Fruit fly (Drosophila melanogaster) whole organism, prepupa: ENCODE measurements around the gene CG12057.

ENCODE experiments used
- Blimp-1 ChIP-seq: fragments of 200-800 bp; sonication (Bioruptor generic); optimal IDR thresholded peaks from 3 replicates; lab custom pipeline; 2017; ENCODE audit warnings: missing biosample characterization, missing genetic modification characterization, mild to moderate bottlenecking, moderate library complexity, missing genetic modification reagents
- CG10631 ChIP-seq: fragments of 200-800 bp; sonication (Bioruptor generic); optimal IDR thresholded peaks from 2 replicates; lab custom pipeline; 2016; ENCODE audit warnings: missing biosample characterization, missing genetic modification characterization
- CG11294 ChIP-seq: fragments of 200-800 bp; sonication (Bioruptor generic); IDR thresholded peaks from 2 replicates; pipeline ENCODE4 v1.3.6; 2022; ENCODE audit warnings: missing biosample characterization, missing genetic modification characterization
- CG11762 ChIP-seq: fragments of 200-800 bp; sonication (Bioruptor generic); optimal IDR thresholded peaks from 3 replicates; lab custom pipeline; 2016; ENCODE audit warnings: missing biosample characterization, missing genetic modification characterization; ENCODE audit not compliant: insufficient read depth
- CG11902 ChIP-seq: fragments of 200-800 bp; sonication (Bioruptor generic); optimal IDR thresholded peaks from 3 replicates; lab custom pipeline; 2016; ENCODE audit warnings: missing biosample characterization, missing genetic modification characterization
- CG15336 ChIP-seq: fragments of 200-800 bp; sonication (Bioruptor generic); IDR thresholded peaks from 2 replicates; pipeline ENCODE4 v1.3.6; 2022; ENCODE audit warnings: missing biosample characterization, missing genetic modification characterization
- CG1621 ChIP-seq: fragments of 200-800 bp; sonication (Bioruptor generic); optimal IDR thresholded peaks from 3 replicates; lab custom pipeline; 2018; ENCODE audit warnings: missing biosample characterization, mild to moderate bottlenecking, missing genetic modification characterization
- CG16779 ChIP-seq: fragments of 200-800 bp; sonication (Bioruptor generic); optimal IDR thresholded peaks from 3 replicates; lab custom pipeline; 2017; ENCODE audit warnings: missing biosample characterization, mild to moderate bottlenecking, missing genetic modification characterization
- CG3032 ChIP-seq: fragments of 200-800 bp; optimal IDR thresholded peaks from 2 replicates; lab custom pipeline; 2019; ENCODE audit warnings: missing biosample characterization, mild to moderate bottlenecking, missing genetic modification characterization, moderate library complexity
- CG31627 ChIP-seq: fragments of 200-800 bp; sonication (Bioruptor generic); optimal IDR thresholded peaks from 3 replicates; lab custom pipeline; 2016; ENCODE audit warnings: missing biosample characterization, missing genetic modification characterization
- CG34406 ChIP-seq: fragments of 200-800 bp; sonication (Bioruptor generic); optimal IDR thresholded peaks from 3 replicates; lab custom pipeline; 2016; ENCODE audit warnings: missing biosample characterization, missing genetic modification characterization
- CG3919 ChIP-seq: fragments of 200-800 bp; sonication (Bioruptor generic); optimal IDR thresholded peaks from 3 replicates; lab custom pipeline; 2016; ENCODE audit warnings: missing biosample characterization, missing genetic modification characterization
- CG4318 ChIP-seq: fragments of 200-800 bp; sonication (Bioruptor generic); optimal IDR thresholded peaks from 3 replicates; lab custom pipeline; 2017; ENCODE audit warnings: missing biosample characterization, mild to moderate bottlenecking, missing genetic modification characterization
- CG6792 ChIP-seq: fragments of 200-800 bp; sonication (Bioruptor generic); optimal IDR thresholded peaks from 3 replicates; lab custom pipeline; 2016; ENCODE audit warnings: missing biosample characterization, missing genetic modification characterization
- CG6808 ChIP-seq: fragments of 200-800 bp; sonication (Bioruptor generic); optimal IDR thresholded peaks from 3 replicates; lab custom pipeline; 2017; ENCODE audit warnings: missing biosample characterization, missing genetic modification characterization, mild to moderate bottlenecking, moderate library complexity, missing genetic modification reagents
- CG6854 ChIP-seq: fragments of 200-800 bp; sonication (Bioruptor generic); optimal IDR thresholded peaks from 2 replicates; lab custom pipeline; 2017; ENCODE audit warnings: missing biosample characterization, mild to moderate bottlenecking, missing genetic modification characterization
- CG7368 ChIP-seq: fragments of 200-800 bp; sonication (Bioruptor generic); optimal IDR thresholded peaks from 3 replicates; lab custom pipeline; 2016; ENCODE audit warnings: missing biosample characterization, missing genetic modification characterization
- CG8119 ChIP-seq: fragments of 200-800 bp; sonication (Bioruptor generic); IDR thresholded peaks from 3 replicates; pipeline ENCODE4 v1.3.6; 2022; ENCODE audit warnings: missing biosample characterization, missing genetic modification characterization
- CG8319 ChIP-seq: fragments of 200-800 bp; sonication (Bioruptor generic); optimal IDR thresholded peaks from 3 replicates; lab custom pipeline; 2016; ENCODE audit warnings: missing biosample characterization, missing genetic modification characterization
- Eip75B ChIP-seq: fragments of 200-800 bp; sonication (Bioruptor generic); optimal IDR thresholded peaks from 3 replicates; lab custom pipeline; 2016; ENCODE audit warnings: missing biosample characterization, missing genetic modification characterization
- Eip78C ChIP-seq: fragments of 200-800 bp; sonication (Bioruptor generic); peaks from one replicate; lab custom pipeline; 2016; ENCODE audit warnings: missing biosample characterization, missing genetic modification characterization
- Ets96B ChIP-seq: fragments of 200-800 bp; optimal IDR thresholded peaks from 2 replicates; lab custom pipeline; 2019; ENCODE audit warnings: missing biosample characterization, mild to moderate bottlenecking, missing genetic modification characterization, moderate library complexity
- Gug ChIP-seq: fragments of 200-800 bp; sonication (Bioruptor generic); IDR thresholded peaks from 2 replicates; pipeline ENCODE4 v1.3.6; 2022; ENCODE audit warnings: missing biosample characterization, missing genetic modification characterization
- Hr39 ChIP-seq: fragments of 200-800 bp; sonication (Bioruptor generic); optimal IDR thresholded peaks from 2 replicates; lab custom pipeline; 2016; ENCODE audit warnings: missing biosample characterization, missing genetic modification characterization
- Hr4 ChIP-seq: fragments of 200-800 bp; sonication (Bioruptor generic); optimal IDR thresholded peaks from 3 replicates; lab custom pipeline; 2016; ENCODE audit warnings: missing biosample characterization, missing genetic modification characterization
- Lpt ChIP-seq: fragments of 200-800 bp; sonication (Bioruptor generic); optimal IDR thresholded peaks from 3 replicates; lab custom pipeline; 2016; ENCODE audit warnings: missing biosample characterization, missing genetic modification characterization
- OdsH ChIP-seq: fragments of 200-800 bp; sonication (Bioruptor generic); optimal IDR thresholded peaks from 3 replicates; lab custom pipeline; 2016; ENCODE audit warnings: missing biosample characterization, missing genetic modification characterization
- Sox102F ChIP-seq: fragments of 200-800 bp; sonication (Bioruptor generic); optimal IDR thresholded peaks from 2 replicates; lab custom pipeline; 2016; ENCODE audit warnings: missing biosample characterization, mild to moderate bottlenecking, missing genetic modification characterization
- achi ChIP-seq: fragments of 200-800 bp; sonication (Bioruptor generic); optimal IDR thresholded peaks from 3 replicates; lab custom pipeline; 2016; ENCODE audit warnings: missing biosample characterization, missing genetic modification characterization
- acj6 ChIP-seq: fragments of 200-800 bp; sonication (Bioruptor generic); optimal IDR thresholded peaks from 3 replicates; lab custom pipeline; 2016; ENCODE audit warnings: missing biosample characterization, missing genetic modification characterization
- cyc ChIP-seq: fragments of 200-800 bp; sonication (Bioruptor generic); optimal IDR thresholded peaks from 3 replicates; lab custom pipeline; 2016; ENCODE audit warnings: missing biosample characterization, missing genetic modification characterization
- dac ChIP-seq: fragments of 200-800 bp; sonication (Bioruptor generic); optimal IDR thresholded peaks from 2 replicates; lab custom pipeline; 2017; ENCODE audit warnings: missing biosample characterization, mild to moderate bottlenecking, missing genetic modification characterization
- dsx ChIP-seq: fragments of 200-800 bp; optimal IDR thresholded peaks from 3 replicates; lab custom pipeline; 2019; ENCODE audit warnings: missing biosample characterization, mild to moderate bottlenecking, missing genetic modification characterization, moderate library complexity; ENCODE audit not compliant: poor library complexity, severe bottlenecking
- eg ChIP-seq: fragments of 200-800 bp; sonication (Bioruptor generic); IDR thresholded peaks from 3 replicates; pipeline ENCODE4 v1.3.6; 2022; ENCODE audit warnings: missing biosample characterization, missing genetic modification characterization
- esn ChIP-seq: fragments of 200-800 bp; sonication (Bioruptor generic); optimal IDR thresholded peaks from 2 replicates; lab custom pipeline; 2016; ENCODE audit warnings: missing biosample characterization, mild to moderate bottlenecking, missing genetic modification characterization, moderate library complexity
- fd59A ChIP-seq: fragments of 200-800 bp; sonication (Bioruptor generic); optimal IDR thresholded peaks from 2 replicates; lab custom pipeline; 2017; ENCODE audit warnings: missing biosample characterization, mild to moderate bottlenecking, missing genetic modification characterization, missing genetic modification reagents
- fkh ChIP-seq: fragments of 200-800 bp; sonication (Bioruptor generic); optimal IDR thresholded peaks from 3 replicates; lab custom pipeline; 2017; ENCODE audit warnings: missing biosample characterization, mild to moderate bottlenecking, missing genetic modification characterization, moderate library complexity
- net ChIP-seq: fragments of 200-800 bp; sonication (Bioruptor generic); optimal IDR thresholded peaks from 3 replicates; lab custom pipeline; 2016; ENCODE audit warnings: missing biosample characterization, missing genetic modification characterization
- spab ChIP-seq: fragments of 200-800 bp; sonication (Bioruptor generic); optimal IDR thresholded peaks from 2 replicates; lab custom pipeline; 2017; ENCODE audit warnings: missing biosample characterization, mild to moderate bottlenecking, missing genetic modification characterization, missing genetic modification reagents
- ss ChIP-seq, 2 experiments: fragments of 200-800 bp; sonication (Bioruptor generic); optimal IDR thresholded peaks; 2 replicates in 1 of 2; 3 replicates in 1 of 2; lab custom pipeline; 2017 to 2018; ENCODE audit warnings: mild to moderate bottlenecking in 2 of 2, missing biosample characterization in 2 of 2, missing genetic modification characterization in 2 of 2, moderate library complexity in 1 of 2
- svp ChIP-seq: fragments of 200-800 bp; sonication (Bioruptor generic); peaks from one replicate; lab custom pipeline; 2016; ENCODE audit warnings: missing biosample characterization, missing genetic modification characterization
- topi ChIP-seq: fragments of 200-800 bp; sonication (Bioruptor generic); optimal IDR thresholded peaks from 3 replicates; lab custom pipeline; 2016; ENCODE audit warnings: missing biosample characterization, missing genetic modification characterization
- vri ChIP-seq: fragments of 200-800 bp; sonication (Bioruptor generic); optimal IDR thresholded peaks from 3 replicates; lab custom pipeline; 2016; ENCODE audit warnings: missing biosample characterization, mild to moderate bottlenecking, missing genetic modification characterization

CG12057 gene

dm6 chrX:9201866-9202681, 10.6 kb downstream of the CG12057 start (continued):
- TF ChIP-seq cyc (no peak), Gug (GFP tag; lab: Robert Waterston, UW) (peak; percentile 47; the same call in 1 of the 2 replicates), CG6792 (GFP tag; lab: Kevin White, UChicago) (peak; percentile 13), CG11294 (GFP tag; lab: Robert Waterston, UW) (peak; percentile 82), OdsH (GFP tag; lab: Kevin White, UChicago) (peak; percentile 2), Sox102F (GFP tag; lab: Kevin White, UChicago) (peak; percentile 5), Eip75B (no peak), ss (GFP tag; optimal IDR thresholded peaks at IDR 0.05; lab: Kevin White, UChicago) (peak in 1 of 2 experiments; percentile 10), dac (GFP tag; lab: Kevin White, UChicago) (peak; percentile 57), CG3919 (GFP tag; lab: Kevin White, UChicago) (peak; percentile 42), spab (GFP tag; lab: Kevin White, UChicago) (peak; percentile 20), fd59A (GFP tag; lab: Kevin White, UChicago) (peak; percentile 26), CG15336 (peak; percentile 66), Hr4 (peak; percentile 16), net (no peak), CG8319 (GFP tag; lab: Kevin White, UChicago) (no peak), CG34406 (GFP tag; lab: Kevin White, UChicago) (peak; percentile 37), CG31627 (GFP tag; lab: Kevin White, UChicago) (no peak), CG11902 (GFP tag; lab: Kevin White, UChicago) (no peak), CG16779 (tag; lab: Kevin White, UChicago) (peak; percentile 27), CG6854 (GFP tag; lab: Kevin White, UChicago) (no peak), Hr39 (GFP tag; lab: Kevin White, UChicago) (no peak), CG10631 (GFP tag; lab: Kevin White, UChicago) (peak; percentile 25), svp (GFP tag; lab: Kevin White, UChicago) (peak; percentile 48), eg (GFP tag; lab: Robert Waterston, UW) (peak; percentile 83), CG4318 (GFP tag; lab: Kevin White, UChicago) (peak; percentile 54), CG1621 (peak; percentile 54), vri (GFP tag; lab: Kevin White, UChicago) (peak; percentile 1), CG11762 (GFP tag; lab: Kevin White, UChicago) (peak; percentile 24), Eip78C (GFP tag; lab: Kevin White, UChicago) (peak; percentile 52), CG3032 (tag; lab: Kevin White, UChicago) (peak; percentile 48), CG6808 (GFP tag; lab: Kevin White, UChicago) (peak; percentile 18), Lpt (GFP tag; lab: Kevin White, UChicago) (no peak), dsx (GFP tag; lab: Kevin White, UChicago) (peak; percentile 54), CG8119 (GFP tag; lab: Robert Waterston, UW) (peak; percentile 64; the same call in 2 of the 3 replicates), achi (GFP tag; lab: Kevin White, UChicago) (peak; percentile 47)

- TF ChIP-seq Eip78C (GFP tag; lab: Kevin White, UChicago) (peak; percentile 30), CG10631 (GFP tag; lab: Kevin White, UChicago) (no peak), Eip75B (no peak), Ets96B (tag; lab: Kevin White, UChicago) (no peak), dac (GFP tag; lab: Kevin White, UChicago) (no peak), CG8119 (GFP tag; lab: Robert Waterston, UW) (no peak), svp (GFP tag; lab: Kevin White, UChicago) (peak; percentile 23), net (no peak), CG11294 (GFP tag; lab: Robert Waterston, UW) (no peak), CG11902 (GFP tag; lab: Kevin White, UChicago) (no peak), topi (GFP tag; lab: Kevin White, UChicago) (peak; percentile 10), Blimp-1 (GFP tag; lab: Kevin White, UChicago) (no peak), acj6 (GFP tag; lab: Kevin White, UChicago) (no peak), CG7368 (GFP tag; lab: Kevin White, UChicago) (no peak), esn (GFP tag; lab: Kevin White, UChicago) (no peak), fkh (GFP tag; lab: Kevin White, UChicago) (no peak)
Observed at dm6 chrX:9210787-9211186, 19.3 kb downstream of the CG12057 start, which contains the start of gene SmydA-9. TSS of gene SmydA-9 (minus strand) at chrX:9210887.
